Fruit fly (Drosophila melanogaster) whole organism: ENCODE measurements around the gene ACXE.

Experiments
- CG8478 ChIP-seq: fragments of >200 bp; optimal IDR thresholded peaks from 2 replicates; lab custom pipeline; 2018; ENCODE audit warnings: inconsistent platforms
- Dll ChIP-seq: fragments of >200 bp; optimal IDR thresholded peaks from 2 replicates; lab custom pipeline; 2017
- EcR ChIP-seq, 2 experiments: fragments of >200 bp; optimal IDR thresholded peaks; 2 replicates each; lab custom pipeline; 2017; ENCODE audit warnings: missing biosample characterization in 2 of 2, missing genetic modification characterization in 2 of 2, missing genetic modification reagents in 2 of 2
- pan ChIP-seq: fragments of >200 bp; optimal IDR thresholded peaks from 2 replicates; lab custom pipeline; 2017
- psq ChIP-seq: fragments of >200 bp; optimal IDR thresholded peaks from 2 replicates; lab custom pipeline; 2017
- usp ChIP-seq: fragments of >200 bp; optimal IDR thresholded peaks from 2 replicates; lab custom pipeline; 2017; ENCODE audit warnings: missing biosample characterization, missing genetic modification characterization, mixed read lengths

ACXE gene

dm6 chr2L:12925311-12925710 lies at the start of gene ACXE:
Gene ACXE, plus strand, starts transcription at chr2L:12925611.
- TF ChIP-seq psq (lab: Kevin White, UChicago) (no peak), pan (lab: Kevin White, UChicago) (no peak), Dll (lab: Kevin White, UChicago) (no peak), CG8478 (lab: Kevin White, UChicago) (no peak), usp (no peak)

- TF ChIP-seq psq (lab: Kevin White, UChicago) (no peak), pan (lab: Kevin White, UChicago) (no peak), EcR (GFP tag; optimal IDR thresholded peaks at IDR 0.05; lab: Kevin White, UChicago) (no peak), usp (no peak), CG8478 (lab: Kevin White, UChicago) (no peak)
Measured at dm6 chr2L:12880429-12880828, 45.0 kb upstream of the ACXE start.

- TF ChIP-seq psq (lab: Kevin White, UChicago): no peak
- TF ChIP-seq CG8478 (lab: Kevin White, UChicago): no peak
- TF ChIP-seq Dll (lab: Kevin White, UChicago): no peak
- TF ChIP-seq EcR (GFP tag; optimal IDR thresholded peaks at IDR 0.05; lab: Kevin White, UChicago): no peak
- no peak for TF ChIP-seq usp
- TF ChIP-seq pan (lab: Kevin White, UChicago): no peak
Measured at dm6 chr2L:12891651-12892050, 33.8 kb upstream of the ACXE start.

- TF ChIP-seq usp: no peak
- TF ChIP-seq CG8478 (lab: Kevin White, UChicago): no peak
- TF ChIP-seq psq (lab: Kevin White, UChicago): no peak
Measured at dm6 chr2L:12912230-12912629, 13.2 kb upstream of the ACXE start, which contains the start of gene ACXC. Gene ACXC, plus strand, starts transcription at chr2L:12912530.

- TF ChIP-seq psq (lab: Kevin White, UChicago) (no peak), CG8478 (lab: Kevin White, UChicago) (no peak), pan (lab: Kevin White, UChicago) (no peak), Dll (lab: Kevin White, UChicago) (no peak), EcR (GFP tag; optimal IDR thresholded peaks at IDR 0.05; lab: Kevin White, UChicago) (no peak), usp (no peak)
Measured at dm6 chr2L:12916514-12916913, 8.9 kb upstream of the ACXE start, which contains the start of gene ACXB. Gene ACXB, plus strand, starts transcription at chr2L:12916814.

- TF ChIP-seq psq (lab: Kevin White, UChicago) (no peak), Dll (lab: Kevin White, UChicago) (no peak), EcR (GFP tag; optimal IDR thresholded peaks at IDR 0.05; lab: Kevin White, UChicago) (no peak), usp (no peak), pan (lab: Kevin White, UChicago) (no peak), CG8478 (lab: Kevin White, UChicago) (no peak)
Measured at dm6 chr2L:12920791-12921190, 4.6 kb upstream of the ACXE start, which contains the start of gene ACXA. Gene ACXA, plus strand, starts transcription at chr2L:12921091.

dm6 chr2L:12932996-12933395 lies 7.6 kb downstream of the ACXE start:
- TF ChIP-seq EcR (GFP tag; optimal IDR thresholded peaks at IDR 0.05; lab: Kevin White, UChicago) (no peak), pan (lab: Kevin White, UChicago) (no peak), CG8478 (lab: Kevin White, UChicago) (no peak), psq (lab: Kevin White, UChicago) (no peak), usp (no peak), Dll (lab: Kevin White, UChicago) (no peak)

- TF ChIP-seq Dll (lab: Kevin White, UChicago): no peak
- TF ChIP-seq CG8478 (lab: Kevin White, UChicago): no peak
- no peak for TF ChIP-seq psq (lab: Kevin White, UChicago)
- no peak for TF ChIP-seq pan (lab: Kevin White, UChicago)
- no peak for TF ChIP-seq usp
- no peak for TF ChIP-seq EcR (GFP tag; optimal IDR thresholded peaks at IDR 0.05; lab: Kevin White, UChicago)
Measured at dm6 chr2L:12950682-12951081, 25.3 kb downstream of the ACXE start.

dm6 chr2L:12966290-12966689 lies 40.9 kb downstream of the ACXE start, which contains the start of gene CG16800:
Gene CG16800, plus strand, starts transcription at chr2L:12966590.
- TF ChIP-seq usp (no peak), Dll (lab: Kevin White, UChicago) (no peak), CG8478 (lab: Kevin White, UChicago) (no peak), pan (lab: Kevin White, UChicago) (no peak), EcR (GFP tag; optimal IDR thresholded peaks at IDR 0.05; lab: Kevin White, UChicago) (no peak), psq (lab: Kevin White, UChicago) (no peak)

- TF ChIP-seq EcR (GFP tag; optimal IDR thresholded peaks at IDR 0.05; lab: Kevin White, UChicago) (no peak), pan (lab: Kevin White, UChicago) (no peak), Dll (lab: Kevin White, UChicago) (no peak), usp (no peak), CG8478 (lab: Kevin White, UChicago) (no peak), psq (lab: Kevin White, UChicago) (no peak)
Measured at dm6 chr2L:12969569-12969968, 44.2 kb downstream of the ACXE start.

dm6 chr2L:12974045-12974539 lies 48.7 kb downstream of the ACXE start, which contains the start of gene Vha68-2:
Gene Vha68-2, plus strand, starts transcription at chr2L:12974322.
- no peak for TF ChIP-seq Dll (lab: Kevin White, UChicago)
- no peak for TF ChIP-seq CG8478 (lab: Kevin White, UChicago)
- TF ChIP-seq psq (lab: Kevin White, UChicago): no peak
- no peak for TF ChIP-seq EcR (GFP tag; optimal IDR thresholded peaks at IDR 0.05; lab: Kevin White, UChicago)
- TF ChIP-seq pan (lab: Kevin White, UChicago): no peak
- no peak for TF ChIP-seq usp
